Fruit fly (Drosophila melanogaster) whole organism, embryonic: Measurements from ENCODE around the gene CG43401.

Source experiments
- Atf6 ChIP-seq: fragments of 200-800 bp; sonication (Bioruptor generic); IDR thresholded peaks from 2 replicates; pipeline ENCODE4 v1.3.6; 2022; ENCODE audit warnings: missing biosample characterization, missing genetic modification characterization
- Bgb ChIP-seq: fragments of 200-800 bp; sonication (Bioruptor generic); IDR thresholded peaks from 2 replicates; pipeline ENCODE4 v1.3.6; 2022; ENCODE audit warnings: missing biosample characterization, missing genetic modification characterization; ENCODE audit not compliant: partially characterized antibody
- CG10565 ChIP-seq: fragments of 200-800 bp; sonication (Bioruptor generic); optimal IDR thresholded peaks from 3 replicates; lab custom pipeline; 2016; ENCODE audit warnings: missing biosample characterization, mild to moderate bottlenecking, missing genetic modification characterization
- CG10654 ChIP-seq: fragments of 200-800 bp; sonication (Bioruptor generic); optimal IDR thresholded peaks from 2 replicates; lab custom pipeline; 2016; ENCODE audit warnings: missing biosample characterization, missing genetic modification characterization
- CG11695 ChIP-seq: fragments of 200-800 bp; sonication (Bioruptor generic); IDR thresholded peaks from 3 replicates; pipeline ENCODE4 v1.3.6; 2022; ENCODE audit warnings: missing biosample characterization, missing genetic modification characterization
- CG12236 ChIP-seq: fragments of 200-800 bp; sonication (Bioruptor generic); optimal IDR thresholded peaks from 2 replicates; lab custom pipeline; 2016; ENCODE audit warnings: missing biosample characterization, missing genetic modification characterization
- CG13296 ChIP-seq: fragments of 200-800 bp; sonication (Bioruptor generic); optimal IDR thresholded peaks from 3 replicates; lab custom pipeline; 2018; ENCODE audit warnings: missing biosample characterization, mild to moderate bottlenecking, missing genetic modification characterization
- CG14441 ChIP-seq: fragments of 200-800 bp; sonication (Bioruptor generic); IDR thresholded peaks from 2 replicates; pipeline ENCODE4 v1.3.6; 2022; ENCODE audit warnings: missing biosample characterization, missing genetic modification characterization
- CG16813 ChIP-seq: fragments of 200-800 bp; sonication (Bioruptor generic); IDR thresholded peaks from 3 replicates; pipeline ENCODE4 v1.3.6; 2022; ENCODE audit warnings: missing biosample characterization, missing genetic modification characterization; ENCODE audit not compliant: partially characterized antibody
- CG17612 ChIP-seq: fragments of 200-800 bp; sonication (Bioruptor generic); IDR thresholded peaks from 2 replicates; pipeline ENCODE4 v1.3.6; 2022; ENCODE audit warnings: missing biosample characterization, missing genetic modification characterization
- CG18262 ChIP-seq: fragments of 200-800 bp; optimal IDR thresholded peaks from 3 replicates; lab custom pipeline; 2019; ENCODE audit warnings: missing biosample characterization, mild to moderate bottlenecking, missing genetic modification characterization, moderate library complexity
- CG18599 ChIP-seq: fragments of 200-800 bp; sonication (Bioruptor generic); optimal IDR thresholded peaks from 3 replicates; lab custom pipeline; 2017; ENCODE audit warnings: missing biosample characterization, missing genetic modification characterization, mild to moderate bottlenecking, moderate library complexity, missing genetic modification reagents
- CG2875 ChIP-seq: fragments of 200-800 bp; sonication (Bioruptor generic); optimal IDR thresholded peaks from 2 replicates; lab custom pipeline; 2017; ENCODE audit warnings: missing biosample characterization, mild to moderate bottlenecking, missing genetic modification characterization, missing genetic modification reagents
- CG33557 ChIP-seq: fragments of 200-800 bp; sonication (Bioruptor generic); optimal IDR thresholded peaks from 2 replicates; lab custom pipeline; 2019; ENCODE audit warnings: missing biosample characterization, mild to moderate bottlenecking, missing genetic modification characterization, moderate library complexity
- CG3407 ChIP-seq: fragments of 200-800 bp; sonication (Bioruptor generic); optimal IDR thresholded peaks from 2 replicates; lab custom pipeline; 2018; ENCODE audit warnings: missing biosample characterization, mild to moderate bottlenecking, missing genetic modification characterization
- CG4328 ChIP-seq: fragments of 200-800 bp; sonication (Bioruptor generic); optimal IDR thresholded peaks from 3 replicates; lab custom pipeline; 2017; ENCODE audit warnings: missing biosample characterization, missing genetic modification reagents, missing genetic modification characterization
- CG6272 ChIP-seq: fragments of 200-800 bp; sonication (Bioruptor generic); IDR thresholded peaks from 2 replicates; pipeline ENCODE4 v1.3.6; 2022; ENCODE audit warnings: missing biosample characterization, missing genetic modification characterization
- CG7745 ChIP-seq: fragments of 200-800 bp; sonication (Bioruptor generic); optimal IDR thresholded peaks from 2 replicates; lab custom pipeline; 2018; ENCODE audit warnings: missing biosample characterization, mild to moderate bottlenecking, missing genetic modification characterization, moderate library complexity
- CG9727 ChIP-seq: fragments of 200-800 bp; sonication (Bioruptor generic); optimal IDR thresholded peaks from 3 replicates; lab custom pipeline; 2017; ENCODE audit warnings: missing biosample characterization, mild to moderate bottlenecking, missing genetic modification characterization
- CG9932 ChIP-seq: fragments of 200-800 bp; sonication (Bioruptor generic); IDR thresholded peaks from 2 replicates; pipeline ENCODE4 v1.3.6; 2022; ENCODE audit warnings: missing biosample characterization, missing genetic modification characterization
- D ChIP-seq, 2 experiments: fragments of 200-800 bp in 1 of 2; fragments of >200 bp in 1 of 2; sonication (Bioruptor generic) in 1 of 2; optimal IDR thresholded peaks; 2 replicates in 1 of 2; 3 replicates in 1 of 2; lab custom pipeline; 2017; ENCODE audit warnings: mild to moderate bottlenecking in 1 of 2, missing biosample characterization in 1 of 2, missing genetic modification characterization in 1 of 2, missing genetic modification reagents in 1 of 2
- D19A ChIP-seq: fragments of 200-800 bp; optimal IDR thresholded peaks from 3 replicates; lab custom pipeline; 2019; ENCODE audit warnings: missing biosample characterization, mild to moderate bottlenecking, missing genetic modification characterization, moderate library complexity
- Dp ChIP-seq: fragments of 200-800 bp; sonication (Bioruptor generic); optimal IDR thresholded peaks from 2 replicates; lab custom pipeline; 2018; ENCODE audit warnings: missing biosample characterization, mild to moderate bottlenecking, missing genetic modification characterization, moderate library complexity
- ERR ChIP-seq: fragments of 200-800 bp; sonication (Bioruptor generic); optimal IDR thresholded peaks from 2 replicates; lab custom pipeline; 2016; ENCODE audit warnings: missing biosample characterization, missing genetic modification characterization
- Fer3 ChIP-seq: fragments of 200-800 bp; sonication (Bioruptor generic); optimal IDR thresholded peaks from 2 replicates; lab custom pipeline; 2018; ENCODE audit warnings: missing biosample characterization, mild to moderate bottlenecking, missing genetic modification characterization, moderate library complexity
- Gug ChIP-seq: fragments of 200-800 bp; sonication (Bioruptor generic); IDR thresholded peaks from 4 replicates; pipeline ENCODE4 v1.3.6; 2022; ENCODE audit warnings: missing biosample characterization, missing genetic modification characterization
- HLH4C ChIP-seq: fragments of 200-800 bp; sonication (Bioruptor generic); IDR thresholded peaks from 3 replicates; pipeline ENCODE4 v1.3.6; 2022; ENCODE audit warnings: missing biosample characterization, missing genetic modification characterization; ENCODE audit not compliant: partially characterized antibody
- HmgD ChIP-seq: fragments of 200-800 bp; sonication (Bioruptor generic); optimal IDR thresholded peaks from 3 replicates; lab custom pipeline; 2016; ENCODE audit warnings: missing biosample characterization, missing genetic modification characterization
- Hmx ChIP-seq: fragments of 200-800 bp; sonication (Bioruptor generic); optimal IDR thresholded peaks from 2 replicates; lab custom pipeline; 2016; ENCODE audit warnings: missing biosample characterization, missing genetic modification characterization
- MBD-R2 ChIP-seq: fragments of 200-800 bp; sonication (Bioruptor generic); IDR thresholded peaks from 2 replicates; pipeline ENCODE4 v1.3.6; 2022; ENCODE audit warnings: missing biosample characterization, missing genetic modification characterization
- NFAT ChIP-seq: fragments of 200-800 bp; sonication (Bioruptor generic); IDR thresholded peaks from 2 replicates; pipeline ENCODE4 v1.3.6; 2022; ENCODE audit warnings: missing biosample characterization, missing genetic modification characterization
- Scr ChIP-seq: fragments of 200-800 bp; sonication (Bioruptor generic); IDR thresholded peaks from 2 replicates; pipeline ENCODE4 v1.3.6; 2022; ENCODE audit warnings: missing biosample characterization, missing genetic modification characterization; ENCODE audit not compliant: partially characterized antibody
- Six4 ChIP-seq: fragments of 200-800 bp; sonication (Bioruptor generic); optimal IDR thresholded peaks from 2 replicates; lab custom pipeline; 2016; ENCODE audit warnings: missing biosample characterization, missing genetic modification characterization
- Sox100B ChIP-seq: fragments of 200-800 bp; sonication (Bioruptor generic); optimal IDR thresholded peaks from 3 replicates; lab custom pipeline; 2018; ENCODE audit warnings: missing biosample characterization, mild to moderate bottlenecking, missing genetic modification characterization
- Sry-β ChIP-seq: fragments of 200-800 bp; sonication (Bioruptor generic); optimal IDR thresholded peaks from 2 replicates; lab custom pipeline; 2018; ENCODE audit warnings: missing biosample characterization, mild to moderate bottlenecking, missing genetic modification characterization, moderate library complexity
- abd-A ChIP-seq: fragments of 200-800 bp; sonication (Bioruptor generic); optimal IDR thresholded peaks from 3 replicates; lab custom pipeline; 2019; ENCODE audit warnings: missing biosample characterization, mild to moderate bottlenecking, missing genetic modification characterization, moderate library complexity
- bowl ChIP-seq: fragments of 200-800 bp; sonication (Bioruptor generic); IDR thresholded peaks from 2 replicates; pipeline ENCODE4 v1.3.6; 2022; ENCODE audit warnings: missing biosample characterization, missing genetic modification characterization
- dati ChIP-seq: fragments of 200-800 bp; sonication (Bioruptor generic); IDR thresholded peaks from 2 replicates; pipeline ENCODE4 v1.3.6; 2022; ENCODE audit warnings: missing biosample characterization, missing genetic modification characterization
- dysf ChIP-seq: fragments of 200-800 bp; sonication (Bioruptor generic); IDR thresholded peaks from 3 replicates; pipeline ENCODE4 v1.3.6; 2022; ENCODE audit warnings: missing biosample characterization, missing genetic modification characterization
- gcm ChIP-seq: fragments of 200-800 bp; sonication (Bioruptor generic); optimal IDR thresholded peaks from 2 replicates; lab custom pipeline; 2019; ENCODE audit warnings: missing biosample characterization, mild to moderate bottlenecking, missing genetic modification characterization, moderate library complexity
- gsb ChIP-seq: fragments of 200-800 bp; sonication (Bioruptor generic); IDR thresholded peaks from 2 replicates; pipeline ENCODE4 v1.3.6; 2022; ENCODE audit warnings: missing biosample characterization, missing genetic modification characterization
- gsb-n ChIP-seq: fragments of 200-800 bp; sonication (Bioruptor generic); optimal IDR thresholded peaks from 3 replicates; lab custom pipeline; 2018; ENCODE audit warnings: missing biosample characterization, mild to moderate bottlenecking, missing genetic modification characterization
- oc ChIP-seq: fragments of 200-800 bp; sonication (Bioruptor generic); optimal IDR thresholded peaks from 2 replicates; lab custom pipeline; 2018; ENCODE audit warnings: missing biosample characterization, mild to moderate bottlenecking, missing genetic modification characterization, moderate library complexity
- pb ChIP-seq: fragments of 200-800 bp; sonication (Bioruptor generic); optimal IDR thresholded peaks from 3 replicates; lab custom pipeline; 2016; ENCODE audit warnings: missing biosample characterization, missing genetic modification characterization
- prd ChIP-seq, 3 experiments: fragments of >200 bp in 2 of 3; fragments of 200-800 bp in 1 of 3; sonication (Bioruptor generic) in 1 of 3; optimal IDR thresholded peaks in 2 of 3; IDR thresholded peaks in 1 of 3; 2 replicates in 2 of 3; 3 replicates in 1 of 3; pipeline versions ENCODE4 v1.3.6 to Lab custom; 2017 to 2022; ENCODE audit warnings: missing biosample characterization in 1 of 3, missing genetic modification characterization in 1 of 3
- tio ChIP-seq: fragments of 200-800 bp; sonication (Bioruptor generic); optimal IDR thresholded peaks from 2 replicates; lab custom pipeline; 2017; ENCODE audit warnings: missing biosample characterization, missing genetic modification characterization, inconsistent platforms
- tna ChIP-seq: fragments of 200-800 bp; sonication (Bioruptor generic); IDR thresholded peaks from 2 replicates; pipeline ENCODE4 v1.3.6; 2022; ENCODE audit warnings: missing biosample characterization, missing genetic modification characterization; ENCODE audit not compliant: partially characterized antibody
- trh ChIP-seq: fragments of 200-800 bp; sonication (Bioruptor generic); optimal IDR thresholded peaks from 2 replicates; lab custom pipeline; 2016; ENCODE audit warnings: missing biosample characterization, missing genetic modification characterization
- zf30C ChIP-seq: fragments of 200-800 bp; sonication (Bioruptor generic); optimal IDR thresholded peaks from 3 replicates; lab custom pipeline; 2018; ENCODE audit warnings: missing biosample characterization, mild to moderate bottlenecking, missing genetic modification characterization

CG43401 gene

dm6 chr2L:1420287-1420686 is 8.0 kb upstream of the CG43401 start, which contains the start of gene robo2 (continued):
- TF ChIP-seq Sox100B (no peak), D (optimal IDR thresholded peaks at IDR 0.05; lab: Kevin White, UChicago) (peak; percentile 31), D (GFP tag; optimal IDR thresholded peaks at IDR 0.05; lab: Kevin White, UChicago) (peak; percentile 16), CG9932 (peak; percentile 33; the same call in 1 of the 2 replicates), Gug (GFP tag; lab: Robert Waterston, UW) (no peak), gcm (GFP tag; lab: Kevin White, UChicago) (peak; percentile 66), oc (tag; lab: Kevin White, UChicago) (peak; percentile 71), CG13296 (GFP tag; lab: Kevin White, UChicago) (peak; percentile 45), CG33557 (GFP tag; lab: Kevin White, UChicago) (peak; percentile 49), Bgb (GFP tag; lab: Robert Waterston, UW) (peak; percentile 77), Hmx (no peak), CG9727 (GFP tag; lab: Kevin White, UChicago) (peak; percentile 47), CG10654 (no peak), CG14441 (0 out of 2 replicates have a peak, but pooled peaks have one; percentile 16), NFAT (GFP tag; lab: Robert Waterston, UW) (peak; percentile 53; the same call in 1 of the 2 replicates), CG4328 (GFP tag; lab: Kevin White, UChicago) (no peak), trh (GFP tag; lab: Kevin White, UChicago) (no peak), tna (GFP tag; lab: Robert Waterston, UW) (peak; percentile 39; the same call in 1 of the 2 replicates), CG10565 (GFP tag; lab: Kevin White, UChicago) (no peak), HmgD (GFP tag; lab: Kevin White, UChicago) (peak; percentile 78), Dp (GFP tag; lab: Kevin White, UChicago) (no peak), D19A (tag; lab: Kevin White, UChicago) (peak; percentile 20), prd (optimal IDR thresholded peaks at IDR 0.05; lab: Kevin White, UChicago) (no peak), prd (GFP tag; IDR thresholded peaks at IDR 0.05; lab: Robert Waterston, UW) (no peak), CG12236 (GFP tag; lab: Kevin White, UChicago) (peak; percentile 1), MBD-R2 (GFP tag; lab: Robert Waterston, UW) (peak; percentile 26; the same call in 1 of the 2 replicates), pb (GFP tag; lab: Kevin White, UChicago) (peak; percentile 46), CG11695 (GFP tag; lab: Robert Waterston, UW) (peak; percentile 55; the same call in 1 of the 3 replicates), HLH4C (GFP tag; lab: Robert Waterston, UW) (peak; percentile 47; the same call in 2 of the 3 replicates), zf30C (GFP tag; lab: Kevin White, UChicago) (peak; percentile 15), gsb-n (tag; lab: Kevin White, UChicago) (peak; percentile 74), abd-A (tag; lab: Kevin White, UChicago) (peak; percentile 79), CG17612 (GFP tag; lab: Robert Waterston, UW) (no peak), tio (GFP tag; lab: Kevin White, UChicago) (no peak), CG18262 (peak; percentile 32), dati (no peak), Sry-β (GFP tag; lab: Kevin White, UChicago) (no peak), CG6272 (GFP tag; lab: Robert Waterston, UW) (peak; percentile 29; the same call in 1 of the 2 replicates), Atf6 (GFP tag; lab: Robert Waterston, UW) (peak; percentile 77), Six4 (GFP tag; lab: Kevin White, UChicago) (no peak), dysf (GFP tag; lab: Robert Waterston, UW) (no peak), CG3407 (GFP tag; lab: Kevin White, UChicago) (peak; percentile 53), CG2875 (peak; percentile 68), Scr (peak; percentile 33; the same call in 1 of the 2 replicates), CG18599 (GFP tag; lab: Kevin White, UChicago) (peak; percentile 54), CG7745 (tag; lab: Kevin White, UChicago) (peak; percentile 73), CG16813 (GFP tag; lab: Robert Waterston, UW) (peak; percentile 39; the same call in 1 of the 3 replicates), ERR (peak; percentile 71), gsb (GFP tag; lab: Robert Waterston, UW) (no peak), Fer3 (tag; lab: Kevin White, UChicago) (no peak), bowl (GFP tag; lab: Robert Waterston, UW) (peak; percentile 60; the same call in 1 of the 2 replicates)
